Fruit fly (Drosophila melanogaster): Measurements from ENCODE around the gene CG17746.
A peak's percentile ranks its signal among the peaks of the same experiment; 100 is the strongest.

The CG17746 gene

DNA sequence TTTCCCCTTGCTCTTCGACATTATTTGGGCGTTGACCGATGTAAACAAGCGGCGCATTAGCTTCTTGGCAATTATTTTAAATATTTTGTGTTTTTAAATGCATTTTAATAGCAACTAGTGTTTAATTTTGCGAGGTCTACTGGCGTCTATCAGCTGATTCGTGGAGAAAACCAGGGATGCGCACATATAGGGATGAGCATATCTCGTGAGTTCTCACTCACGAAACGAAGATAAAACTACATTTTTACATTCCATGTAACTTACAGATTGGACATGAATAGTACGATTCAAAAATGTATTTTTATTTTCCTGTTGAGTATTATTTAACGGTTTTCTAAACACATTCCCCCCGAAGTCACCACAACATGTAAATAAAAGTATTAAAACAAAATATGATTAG, 41.9 kb downstream of the CG17746 start, which contains the start of gene CG14966 (continued):
- TF ChIP-seq CG17912 (GFP tag; optimal IDR thresholded peaks at IDR 0.05) (no peak), Ptx1 (GFP tag; IDR thresholded peaks at IDR 0.05) (peak; percentile 23; the same call in 1 of the 2 replicates), Side (GFP tag; optimal IDR thresholded peaks at IDR 0.05) (peak; percentile 25), Opbp (GFP tag; IDR thresholded peaks at IDR 0.05; ENCODE audit: partially characterized antibody) (peak; percentile 87), Hr39 (optimal IDR thresholded peaks at IDR 0.05) (no peak), Eip74EF (GFP tag; optimal IDR thresholded peaks at IDR 0.05) (no peak), Trl (optimal IDR thresholded peaks at IDR 0.05) (no peak), Trl (GFP tag; optimal IDR thresholded peaks at IDR 0.05) (no peak), run (tag; optimal IDR thresholded peaks at IDR 0.05) (no peak), CG1024 (GFP tag; IDR thresholded peaks at IDR 0.05) (no peak), NC2β (GFP tag; optimal IDR thresholded peaks at IDR 0.05) (peak; percentile 11), ci (GFP tag; IDR thresholded peaks at IDR 0.05) (peak; percentile 50; the same call in 1 of the 3 replicates), Abd-B (GFP tag; optimal IDR thresholded peaks at IDR 0.05) (no peak), dmrt99B (tag; optimal IDR thresholded peaks at IDR 0.05) (no peak), ttk (GFP tag; IDR thresholded peaks at IDR 0.05) (peak; percentile 11; the same call in 1 of the 2 replicates), caup (GFP tag; optimal IDR thresholded peaks at IDR 0.05; ENCODE audit: severe bottlenecking) (no peak), CG13894 (tag; optimal IDR thresholded peaks at IDR 0.05) (peak; percentile 58), CG31388 (GFP tag; optimal IDR thresholded peaks at IDR 0.05) (no peak), CG6854 (GFP tag; optimal IDR thresholded peaks at IDR 0.05) (no peak), Lpt (GFP tag; optimal IDR thresholded peaks at IDR 0.05) (no peak), so (GFP tag; IDR thresholded peaks at IDR 0.05) (no peak), CG18011 (GFP tag; optimal IDR thresholded peaks at IDR 0.05) (no peak), Gsc (GFP tag; IDR thresholded peaks at IDR 0.05) (no peak), CG3163 (GFP tag; optimal IDR thresholded peaks at IDR 0.05) (no peak), CG12236 (GFP tag; optimal IDR thresholded peaks at IDR 0.05) (no peak), tgo (GFP tag; IDR thresholded peaks at IDR 0.05) (no peak), chif (GFP tag; optimal IDR thresholded peaks at IDR 0.05) (peak in 1 of 2 experiments; percentile 11), C15 (GFP tag; IDR thresholded peaks at IDR 0.05) (no peak), CG10366 (GFP tag; IDR thresholded peaks at IDR 0.05) (no peak), Bdp1 (GFP tag; optimal IDR thresholded peaks at IDR 0.05) (no peak), CG16779 (GFP tag; IDR thresholded peaks at IDR 0.05) (no peak), gce (GFP tag; IDR thresholded peaks at IDR 0.05) (no peak), CTCF (GFP tag; optimal IDR thresholded peaks at IDR 0.05) (peak; percentile 72), zfh1 (GFP tag; IDR thresholded peaks at IDR 0.05) (no peak), Dbx (GFP tag; IDR thresholded peaks at IDR 0.05) (peak; percentile 57; the same call in 2 of the 3 replicates), CG15514 (GFP tag; optimal IDR thresholded peaks at IDR 0.05) (peak; percentile 83), CG11456 (GFP tag; IDR thresholded peaks at IDR 0.05) (no peak), twi (tag; optimal IDR thresholded peaks at IDR 0.05) (no peak), CG11398 (GFP tag; optimal IDR thresholded peaks at IDR 0.05) (no peak), klu (GFP tag; IDR thresholded peaks at IDR 0.05) (no peak), row (GFP tag; IDR thresholded peaks at IDR 0.05) (peak; percentile 85), CG9876 (GFP tag; optimal IDR thresholded peaks at IDR 0.05) (no peak), CG17802 (tag; optimal IDR thresholded peaks at IDR 0.05) (no peak), Dek (tag; optimal IDR thresholded peaks at IDR 0.05) (peak; percentile 53), CG2875 (GFP tag; optimal IDR thresholded peaks at IDR 0.05) (no peak), CG2678 (tag; optimal IDR thresholded peaks at IDR 0.05) (peak; percentile 4), D19B (GFP tag; optimal IDR thresholded peaks at IDR 0.05) (no peak), CG9609 (GFP tag; optimal IDR thresholded peaks at IDR 0.05) (no peak), gsb (GFP tag; IDR thresholded peaks at IDR 0.05) (no peak), CG17186 (GFP tag; optimal IDR thresholded peaks at IDR 0.05) (no peak), Drgx (GFP tag; IDR thresholded peaks at IDR 0.05) (no peak), H15 (GFP tag; IDR thresholded peaks at IDR 0.05) (no peak), Tbp (GFP tag; optimal IDR thresholded peaks at IDR 0.05) (no peak), CG10959 (GFP tag; IDR thresholded peaks at IDR 0.05) (no peak)

Measured in whole organism, embryonic.